Fruit fly (Drosophila melanogaster) whole organism, embryonic: ENCODE results near the gene CG10750.

Experiments
- Ada2b ChIP-seq: fragments of 200-800 bp; sonication (Bioruptor generic); IDR thresholded peaks from 2 replicates; pipeline ENCODE4 v1.3.6; 2022; ENCODE audit warnings: missing biosample characterization, missing genetic modification characterization
- CG10959 ChIP-seq: fragments of 200-800 bp; sonication (Bioruptor generic); IDR thresholded peaks from 2 replicates; pipeline ENCODE4 v1.3.6; 2022; ENCODE audit warnings: missing biosample characterization, missing genetic modification characterization
- CG10979 ChIP-seq: fragments of 200-800 bp; sonication (Bioruptor generic); optimal IDR thresholded peaks from 2 replicates; lab custom pipeline; 2018; ENCODE audit warnings: missing biosample characterization, mild to moderate bottlenecking, missing genetic modification characterization, moderate library complexity
- CG13424 ChIP-seq: fragments of 200-800 bp; sonication (Bioruptor generic); optimal IDR thresholded peaks from 2 replicates; lab custom pipeline; 2019; ENCODE audit warnings: missing biosample characterization, mild to moderate bottlenecking, missing genetic modification characterization, moderate library complexity
- CG14965 ChIP-seq: fragments of 200-800 bp; sonication (Bioruptor generic); optimal IDR thresholded peaks from 2 replicates; lab custom pipeline; 2016; ENCODE audit warnings: missing biosample characterization, missing genetic modification characterization, borderline replicate concordance
- CG15479 ChIP-seq: fragments of 200-800 bp; sonication (Bioruptor generic); optimal IDR thresholded peaks from 3 replicates; lab custom pipeline; 2019; ENCODE audit warnings: missing biosample characterization, mild to moderate bottlenecking, missing genetic modification characterization, moderate library complexity
- CG15601 ChIP-seq: fragments of 200-800 bp; sonication (Bioruptor generic); optimal IDR thresholded peaks from 3 replicates; lab custom pipeline; 2019; ENCODE audit warnings: missing biosample characterization, mild to moderate bottlenecking, missing genetic modification characterization, moderate library complexity
- CG16863 ChIP-seq: fragments of 200-800 bp; sonication (Bioruptor generic); optimal IDR thresholded peaks from 3 replicates; lab custom pipeline; 2016; ENCODE audit warnings: missing biosample characterization, missing genetic modification characterization
- CG17186 ChIP-seq: fragments of 200-800 bp; sonication (Bioruptor generic); optimal IDR thresholded peaks from 3 replicates; lab custom pipeline; 2017; ENCODE audit warnings: missing biosample characterization, missing genetic modification reagents, missing genetic modification characterization
- CG17912 ChIP-seq: fragments of 200-800 bp; sonication (Bioruptor generic); optimal IDR thresholded peaks from 2 replicates; lab custom pipeline; 2018; ENCODE audit warnings: missing biosample characterization, mild to moderate bottlenecking, missing genetic modification characterization
- CG2199 ChIP-seq: fragments of 200-800 bp; sonication (Bioruptor generic); IDR thresholded peaks from 3 replicates; pipeline ENCODE4 v1.3.6; 2022; ENCODE audit warnings: missing biosample characterization, missing genetic modification characterization
- CG31365 ChIP-seq: fragments of 200-800 bp; sonication (Bioruptor generic); optimal IDR thresholded peaks from 2 replicates; lab custom pipeline; 2018; ENCODE audit warnings: missing biosample characterization, mild to moderate bottlenecking, missing genetic modification characterization
- CG32532 ChIP-seq: fragments of 200-800 bp; sonication (Bioruptor generic); IDR thresholded peaks from 2 replicates; pipeline ENCODE4 v1.3.6; 2022; ENCODE audit warnings: missing biosample characterization, missing genetic modification characterization
- CG7372 ChIP-seq: fragments of 200-800 bp; sonication (Bioruptor generic); IDR thresholded peaks from 2 replicates; pipeline ENCODE4 v1.3.6; 2022; ENCODE audit warnings: missing biosample characterization, missing genetic modification characterization
- Chrac-16 ChIP-seq: fragments of 200-800 bp; sonication (Bioruptor generic); optimal IDR thresholded peaks from 3 replicates; lab custom pipeline; 2016; ENCODE audit warnings: missing biosample characterization, missing genetic modification characterization
- D ChIP-seq, 2 experiments: fragments of 200-800 bp in 1 of 2; fragments of >200 bp in 1 of 2; sonication (Bioruptor generic) in 1 of 2; optimal IDR thresholded peaks; 2 replicates in 1 of 2; 3 replicates in 1 of 2; lab custom pipeline; 2017; ENCODE audit warnings: mild to moderate bottlenecking in 1 of 2, missing biosample characterization in 1 of 2, missing genetic modification characterization in 1 of 2, missing genetic modification reagents in 1 of 2
- Drgx ChIP-seq: fragments of 200-800 bp; sonication (Bioruptor generic); IDR thresholded peaks from 2 replicates; pipeline ENCODE4 v1.3.6; 2022; ENCODE audit warnings: missing biosample characterization, missing genetic modification characterization
- E2f2 ChIP-seq: fragments of 200-800 bp; sonication (Bioruptor generic); IDR thresholded peaks from 2 replicates; pipeline ENCODE4 v1.3.6; 2022; ENCODE audit warnings: missing biosample characterization, missing genetic modification characterization
- H2.0 ChIP-seq: fragments of 200-800 bp; sonication (Bioruptor generic); IDR thresholded peaks from 2 replicates; pipeline ENCODE4 v1.3.6; 2022; ENCODE audit warnings: missing biosample characterization, missing genetic modification characterization
- Hmr ChIP-seq: fragments of 200-800 bp; sonication (Bioruptor generic); optimal IDR thresholded peaks from 3 replicates; lab custom pipeline; 2017; ENCODE audit warnings: mild to moderate bottlenecking, missing biosample characterization, missing genetic modification reagents, missing genetic modification characterization
- Hr78 ChIP-seq, 2 experiments: fragments of 200-800 bp in 1 of 2; fragments of >200 bp in 1 of 2; sonication (Bioruptor generic) in 1 of 2; optimal IDR thresholded peaks; 2 replicates each; lab custom pipeline; 2017 to 2019; ENCODE audit warnings: missing biosample characterization in 2 of 2, missing genetic modification characterization in 2 of 2, mild to moderate bottlenecking in 1 of 2, moderate library complexity in 1 of 2
- Kr ChIP-seq: fragments of 200-800 bp; sonication (Bioruptor generic); optimal IDR thresholded peaks from 2 replicates; lab custom pipeline; 2017; ENCODE audit warnings: missing biosample characterization, mild to moderate bottlenecking, missing genetic modification characterization
- Lhr ChIP-seq: fragments of 200-800 bp; sonication (Bioruptor generic); optimal IDR thresholded peaks from 3 replicates; lab custom pipeline; 2017; ENCODE audit warnings: mild to moderate bottlenecking, missing biosample characterization, missing genetic modification reagents, missing genetic modification characterization
- Med ChIP-seq: fragments of 200-800 bp; sonication (Bioruptor generic); peaks from one replicate; lab custom pipeline; 2016; ENCODE audit warnings: missing biosample characterization, missing genetic modification characterization, mild to moderate bottlenecking, inconsistent platforms, moderate library complexity
- Stat92E ChIP-seq, 3 experiments: fragments of >200 bp in 2 of 3; fragments of 200-800 bp in 1 of 3; sonication (Bioruptor generic) in 1 of 3; optimal IDR thresholded peaks; 2 replicates each; lab custom pipeline; 2017 to 2019; ENCODE audit warnings: missing biosample characterization in 3 of 3, missing genetic modification characterization in 3 of 3, mild to moderate bottlenecking in 1 of 3, moderate library complexity in 1 of 3
- cad ChIP-seq: fragments of >200 bp; optimal IDR thresholded peaks from 2 replicates; lab custom pipeline; 2017; ENCODE audit warnings: missing biosample characterization, missing genetic modification characterization
- cg ChIP-seq: fragments of 200-800 bp; sonication (Bioruptor generic); optimal IDR thresholded peaks from 3 replicates; lab custom pipeline; 2019; ENCODE audit warnings: missing biosample characterization, mild to moderate bottlenecking, missing genetic modification characterization, moderate library complexity
- danr ChIP-seq: fragments of 200-800 bp; sonication (Bioruptor generic); IDR thresholded peaks from 2 replicates; pipeline ENCODE4 v1.3.6; 2022; ENCODE audit warnings: missing biosample characterization, missing genetic modification characterization
- emc ChIP-seq: fragments of 200-800 bp; sonication (Bioruptor generic); optimal IDR thresholded peaks from 2 replicates; lab custom pipeline; 2016; ENCODE audit warnings: missing biosample characterization, missing genetic modification characterization
- gsb-n ChIP-seq: fragments of 200-800 bp; sonication (Bioruptor generic); optimal IDR thresholded peaks from 3 replicates; lab custom pipeline; 2018; ENCODE audit warnings: missing biosample characterization, mild to moderate bottlenecking, missing genetic modification characterization
- hb ChIP-seq: fragments of 200-800 bp; sonication (Bioruptor generic); IDR thresholded peaks from 3 replicates; pipeline ENCODE4 v1.3.6; 2022; ENCODE audit warnings: missing biosample characterization, missing genetic modification characterization; ENCODE audit not compliant: partially characterized antibody
- hth ChIP-seq: fragments of >200 bp; optimal IDR thresholded peaks from 2 replicates; lab custom pipeline; 2017; ENCODE audit warnings: inconsistent platforms
- kni ChIP-seq: fragments of 200-800 bp; sonication (Bioruptor generic); optimal IDR thresholded peaks from 3 replicates; lab custom pipeline; 2017; ENCODE audit warnings: mild to moderate bottlenecking, missing biosample characterization, missing genetic modification reagents, missing genetic modification characterization
- luna ChIP-seq: fragments of 200-800 bp; sonication (Bioruptor generic); optimal IDR thresholded peaks from 2 replicates; lab custom pipeline; 2016; ENCODE audit warnings: missing biosample characterization, missing genetic modification characterization
- nom ChIP-seq: fragments of 200-800 bp; sonication (Bioruptor generic); optimal IDR thresholded peaks from 2 replicates; lab custom pipeline; 2017; ENCODE audit warnings: missing biosample characterization, missing genetic modification characterization, mild to moderate bottlenecking, moderate library complexity, missing genetic modification reagents
- org-1 ChIP-seq: fragments of 200-800 bp; sonication (Bioruptor generic); optimal IDR thresholded peaks from 2 replicates; lab custom pipeline; 2017; ENCODE audit warnings: missing biosample characterization, missing genetic modification characterization
- pros ChIP-seq: fragments of 200-800 bp; sonication (Bioruptor generic); optimal IDR thresholded peaks from 3 replicates; lab custom pipeline; 2019; ENCODE audit warnings: missing biosample characterization, mild to moderate bottlenecking, missing genetic modification characterization, moderate library complexity
- sens ChIP-seq: fragments of 200-800 bp; sonication (Bioruptor generic); peaks from one replicate; lab custom pipeline; 2016; ENCODE audit warnings: missing biosample characterization, missing genetic modification characterization
- slbo ChIP-seq: fragments of 200-800 bp; sonication (Bioruptor generic); IDR thresholded peaks from 2 replicates; pipeline ENCODE4 v1.3.6; 2022; ENCODE audit warnings: missing biosample characterization, missing genetic modification characterization
- so ChIP-seq: fragments of 200-800 bp; sonication (Bioruptor generic); IDR thresholded peaks from 3 replicates; pipeline ENCODE4 v1.3.6; 2022; ENCODE audit warnings: missing biosample characterization, missing genetic modification characterization
- tll ChIP-seq, 2 experiments: fragments of 200-800 bp in 1 of 2; fragments of >200 bp in 1 of 2; sonication (Bioruptor generic) in 1 of 2; optimal IDR thresholded peaks; 2 replicates each; lab custom pipeline; 2017 to 2019; ENCODE audit warnings: missing biosample characterization in 2 of 2, missing genetic modification characterization in 2 of 2, mild to moderate bottlenecking in 1 of 2, moderate library complexity in 1 of 2
- twi ChIP-seq: fragments of 200-800 bp; optimal IDR thresholded peaks from 2 replicates; lab custom pipeline; 2019; ENCODE audit warnings: missing biosample characterization, mild to moderate bottlenecking, missing genetic modification characterization, moderate library complexity
- zen ChIP-seq: fragments of 200-800 bp; sonication (Bioruptor generic); optimal IDR thresholded peaks from 3 replicates; lab custom pipeline; 2018; ENCODE audit warnings: missing biosample characterization, mild to moderate bottlenecking, missing genetic modification characterization, moderate library complexity

Gene CG10750

DNA sequence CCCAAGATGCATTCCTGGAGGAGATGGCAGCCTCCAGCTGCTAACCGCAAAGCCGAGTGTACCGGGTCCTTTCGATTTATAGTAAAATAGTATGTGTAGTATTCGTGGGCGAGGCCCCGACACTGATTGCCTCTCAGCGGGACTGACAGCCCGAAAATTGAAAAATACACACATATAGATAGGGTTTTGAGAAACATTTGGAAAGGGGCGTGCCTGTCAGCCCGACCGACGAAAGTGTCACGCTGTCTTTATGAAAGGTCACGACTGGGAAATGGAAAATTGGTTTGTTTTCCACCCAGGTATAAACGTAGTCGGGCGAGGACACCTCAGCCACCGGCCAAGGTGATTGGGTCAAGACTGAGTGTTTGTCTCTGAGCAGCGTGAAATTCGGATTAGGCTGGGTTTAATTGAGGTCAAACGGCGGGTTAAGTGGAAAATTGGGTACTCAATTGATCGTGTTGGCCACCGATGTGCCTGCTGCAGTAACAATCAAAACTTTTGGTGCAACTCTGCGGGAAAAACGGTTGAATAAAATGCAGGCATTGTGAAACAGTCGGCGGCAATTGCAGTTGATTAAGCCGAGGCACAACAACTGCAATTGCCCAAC is 26.9 kb downstream of the CG10750 start:
- peak; percentile 75 for TF ChIP-seq twi
- TF ChIP-seq CG2199 (GFP tag; lab: Robert Waterston, UW) = 0 out of 3 replicates have a peak, but pooled peaks have one; percentile 72
- TF ChIP-seq D (optimal IDR thresholded peaks at IDR 0.05; lab: Kevin White, UChicago) = peak; percentile 92
- TF ChIP-seq D (GFP tag; optimal IDR thresholded peaks at IDR 0.05; lab: Kevin White, UChicago) = no peak
- no peak for TF ChIP-seq danr (GFP tag; lab: Robert Waterston, UW)
- peak; percentile 36 for TF ChIP-seq cad (GFP tag; lab: Kevin White, UChicago)
- TF ChIP-seq H2.0 (GFP tag; lab: Robert Waterston, UW) = no peak
- TF ChIP-seq CG14965 (GFP tag; lab: Kevin White, UChicago) = no peak
- peak; percentile 55 for TF ChIP-seq hth (lab: Kevin White, UChicago)
- TF ChIP-seq tll (GFP tag; optimal IDR thresholded peaks at IDR 0.05; lab: Kevin White, UChicago) = peak in 1 of 2 experiments; percentile 83
- peak; percentile 90 for TF ChIP-seq zen (tag; lab: Kevin White, UChicago)
- TF ChIP-seq gsb-n (tag; lab: Kevin White, UChicago) = peak; percentile 27
- TF ChIP-seq CG15479 (GFP tag; lab: Kevin White, UChicago) = peak; percentile 61
- TF ChIP-seq hb (GFP tag; lab: Robert Waterston, UW) = peak; percentile 28; the same call in 1 of the 3 replicates
- TF ChIP-seq sens = peak; percentile 9
- TF ChIP-seq Ada2b (GFP tag; lab: Robert Waterston, UW) = no peak
- peak in 1 of 3 experiments; percentile 23 for TF ChIP-seq Stat92E (GFP tag; optimal IDR thresholded peaks at IDR 0.05; lab: Kevin White, UChicago)
- no peak for TF ChIP-seq CG16863 (GFP tag; lab: Kevin White, UChicago)

DNA sequence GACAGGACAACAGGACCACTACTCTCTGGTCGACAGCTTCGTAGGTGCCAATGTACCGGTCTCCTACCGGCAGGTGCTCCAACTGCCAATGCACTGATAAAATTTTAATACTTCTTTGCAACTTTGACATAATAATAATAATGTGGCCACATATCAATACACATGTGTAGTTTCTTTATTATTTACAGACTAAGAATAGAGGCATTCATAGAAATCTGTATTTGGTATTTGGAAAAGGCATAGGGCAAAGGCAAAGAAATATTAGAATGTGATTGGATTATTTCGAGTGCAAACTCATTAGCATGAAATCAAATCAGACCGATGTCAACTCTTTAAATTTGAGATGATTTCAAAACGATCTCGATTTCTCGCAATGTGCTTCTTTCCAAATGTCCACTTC is 27.8 kb downstream of the CG10750 start:
- no peak for TF ChIP-seq CG32532 (GFP tag; lab: Robert Waterston, UW)
- TF ChIP-seq Lhr = no peak
- no peak for TF ChIP-seq Chrac-16 (GFP tag; lab: Kevin White, UChicago)
- no peak for TF ChIP-seq emc (GFP tag; lab: Kevin White, UChicago)
- no peak for TF ChIP-seq CG10959
- no peak for TF ChIP-seq slbo (GFP tag; lab: Robert Waterston, UW)
- no peak for TF ChIP-seq so
- no peak for TF ChIP-seq CG7372 (GFP tag; lab: Robert Waterston, UW)
- TF ChIP-seq org-1 (GFP tag; lab: Kevin White, UChicago) = no peak
- TF ChIP-seq D (optimal IDR thresholded peaks at IDR 0.05; lab: Kevin White, UChicago) = no peak
- no peak for TF ChIP-seq D (GFP tag; optimal IDR thresholded peaks at IDR 0.05; lab: Kevin White, UChicago)
- no peak for TF ChIP-seq CG13424

DNA sequence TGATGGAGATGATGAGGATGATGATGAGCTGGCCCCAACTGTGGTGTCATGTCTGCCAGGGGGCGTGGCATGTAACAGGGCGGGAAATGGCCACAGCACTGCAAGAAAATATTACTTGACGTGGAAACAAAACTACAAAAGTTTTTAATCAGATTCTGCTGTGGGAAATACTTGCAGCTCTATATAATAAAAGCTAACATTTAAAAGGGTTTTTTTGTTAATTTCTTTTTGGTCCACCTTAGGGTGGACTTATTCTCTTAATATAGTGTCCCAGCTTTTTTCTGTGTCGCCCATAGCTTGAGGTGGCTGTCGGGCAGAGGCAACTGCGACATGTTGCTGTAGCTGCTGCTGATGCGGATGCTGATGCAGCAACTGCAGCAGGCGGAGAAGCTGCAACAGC is 28.6 kb downstream of the CG10750 start:
- TF ChIP-seq E2f2 (GFP tag; lab: Robert Waterston, UW) (no peak), Drgx (GFP tag; lab: Robert Waterston, UW) (peak; percentile 67), nom (GFP tag; lab: Kevin White, UChicago) (peak; percentile 60), Med (GFP tag; lab: Kevin White, UChicago) (peak; percentile 8)

DNA sequence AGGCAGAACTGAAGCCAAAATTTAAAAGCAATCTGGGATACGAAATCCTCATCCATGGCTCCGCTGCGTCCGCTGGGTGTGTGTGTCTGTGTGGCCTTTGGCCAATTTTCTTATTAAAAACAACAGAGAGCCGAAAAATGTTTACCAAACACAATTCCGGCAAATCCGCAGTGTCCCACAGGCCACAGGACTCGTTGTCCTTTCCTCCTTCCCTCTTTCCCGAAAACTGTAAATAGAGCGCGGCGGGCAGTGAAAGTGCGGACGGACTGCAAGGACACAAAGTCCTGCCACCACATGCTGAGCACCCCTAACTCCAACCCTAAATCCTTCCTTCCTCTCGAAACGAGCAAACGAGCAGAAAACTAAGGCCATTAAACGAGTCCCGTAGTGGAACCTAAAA is 33.9 kb downstream of the CG10750 start:
- peak; percentile 51 for TF ChIP-seq Kr (GFP tag; lab: Kevin White, UChicago)
- no peak for TF ChIP-seq CG31365 (tag; lab: Kevin White, UChicago)
- TF ChIP-seq D (optimal IDR thresholded peaks at IDR 0.05; lab: Kevin White, UChicago) = peak; percentile 10
- no peak for TF ChIP-seq D (GFP tag; optimal IDR thresholded peaks at IDR 0.05; lab: Kevin White, UChicago)
- TF ChIP-seq zen (tag; lab: Kevin White, UChicago) = peak; percentile 87
- no peak for TF ChIP-seq Hmr (GFP tag; lab: Kevin White, UChicago)
- peak; percentile 68 for TF ChIP-seq pros
- TF ChIP-seq luna = no peak
- peak in 1 of 2 experiments; percentile 88 for TF ChIP-seq tll (GFP tag; optimal IDR thresholded peaks at IDR 0.05; lab: Kevin White, UChicago)
- TF ChIP-seq cad (GFP tag; lab: Kevin White, UChicago) = peak; percentile 26
- no peak for TF ChIP-seq CG17912 (GFP tag; lab: Kevin White, UChicago)
- no peak for TF ChIP-seq Hr78 (GFP tag; optimal IDR thresholded peaks at IDR 0.05; lab: Kevin White, UChicago)
- peak; percentile 81 for TF ChIP-seq twi
- no peak for TF ChIP-seq CG15601 (tag; lab: Kevin White, UChicago)
- peak; percentile 21 for TF ChIP-seq cg (GFP tag; lab: Kevin White, UChicago)
- TF ChIP-seq sens = peak; percentile 66
- TF ChIP-seq kni = peak; percentile 27
- no peak for TF ChIP-seq CG10979 (tag; lab: Kevin White, UChicago)
- no peak for TF ChIP-seq CG17186
